Fruit fly (Drosophila melanogaster): ENCODE data around the gene CG31269.

The CG31269 gene

DNA sequence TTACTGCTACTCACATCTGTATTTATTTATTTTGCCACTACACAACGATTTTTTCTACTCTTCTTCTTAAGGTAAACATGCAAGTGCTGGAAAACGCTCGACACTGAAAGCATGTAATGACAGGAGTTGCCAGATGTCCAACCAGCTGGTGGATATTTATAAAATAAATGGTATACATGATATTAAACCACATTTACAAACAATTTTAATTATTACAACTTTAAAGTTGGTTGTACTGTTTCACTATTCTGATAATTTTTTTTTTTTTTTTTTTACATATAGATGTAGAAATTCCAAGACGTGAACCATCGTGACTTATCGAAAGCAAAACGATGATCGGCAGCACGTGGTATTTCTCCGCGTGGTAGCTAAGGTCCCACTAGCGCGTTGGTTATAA lies 47.1 kb upstream of the CG31269 start, which contains the start of the genes Keap1 and kuk (continued):
- TF ChIP-seq Hr38 (GFP tag; optimal IDR thresholded peaks at IDR 0.05), result no peak
- peak; percentile 38; the same call in 1 of the 3 replicates for TF ChIP-seq CG6163 (GFP tag; IDR thresholded peaks at IDR 0.05)
- no peak for TF ChIP-seq CG10669 (GFP tag; optimal IDR thresholded peaks at IDR 0.05)
- peak; percentile 72; the same call in 1 of the 3 replicates for TF ChIP-seq eg (GFP tag; IDR thresholded peaks at IDR 0.05)
- peak; percentile 43 for TF ChIP-seq Eip93F (GFP tag; optimal IDR thresholded peaks at IDR 0.05)
- peak; percentile 21 for TF ChIP-seq CG32006 (GFP tag; optimal IDR thresholded peaks at IDR 0.05)
- peak; percentile 17 for TF ChIP-seq Sox15 (GFP tag; optimal IDR thresholded peaks at IDR 0.05)
- peak; percentile 36 for TF ChIP-seq Sox102F (GFP tag; optimal IDR thresholded peaks at IDR 0.05)
- TF ChIP-seq cyc (GFP tag; optimal IDR thresholded peaks at IDR 0.05), result peak; percentile 43
- TF ChIP-seq Lpt (GFP tag; optimal IDR thresholded peaks at IDR 0.05), result peak; percentile 23
- TF ChIP-seq CG6854 (GFP tag; optimal IDR thresholded peaks at IDR 0.05), result no peak
- TF ChIP-seq Smox (GFP tag; optimal IDR thresholded peaks at IDR 0.05), result peak; percentile 66
- TF ChIP-seq CG4318 (GFP tag; optimal IDR thresholded peaks at IDR 0.05), result no peak
- no peak for TF ChIP-seq CG11902 (GFP tag; optimal IDR thresholded peaks at IDR 0.05)
- peak; percentile 54 for TF ChIP-seq CG10631 (GFP tag; optimal IDR thresholded peaks at IDR 0.05)
- TF ChIP-seq fd59A (GFP tag; optimal IDR thresholded peaks at IDR 0.05), result no peak
- no peak for TF ChIP-seq CG1621 (tag; optimal IDR thresholded peaks at IDR 0.05)
- TF ChIP-seq CG8632 (GFP tag; optimal IDR thresholded peaks at IDR 0.05), result no peak
- TF ChIP-seq spab (GFP tag; optimal IDR thresholded peaks at IDR 0.05), result no peak
- peak; percentile 17 for TF ChIP-seq CG11762 (GFP tag; optimal IDR thresholded peaks at IDR 0.05; ENCODE audit: insufficient read depth)
- TF ChIP-seq acj6 (GFP tag; optimal IDR thresholded peaks at IDR 0.05), result peak; percentile 57
- TF ChIP-seq Ets21C (GFP tag; optimal IDR thresholded peaks at IDR 0.05), result peak; percentile 44
- TF ChIP-seq achi (GFP tag; optimal IDR thresholded peaks at IDR 0.05), result peak; percentile 17
- peak; percentile 65 for TF ChIP-seq CG31627 (GFP tag; optimal IDR thresholded peaks at IDR 0.05)
- TF ChIP-seq CG15336 (GFP tag; IDR thresholded peaks at IDR 0.05), result no peak
- TF ChIP-seq CG6276 (GFP tag; optimal IDR thresholded peaks at IDR 0.05), result no peak

DNA sequence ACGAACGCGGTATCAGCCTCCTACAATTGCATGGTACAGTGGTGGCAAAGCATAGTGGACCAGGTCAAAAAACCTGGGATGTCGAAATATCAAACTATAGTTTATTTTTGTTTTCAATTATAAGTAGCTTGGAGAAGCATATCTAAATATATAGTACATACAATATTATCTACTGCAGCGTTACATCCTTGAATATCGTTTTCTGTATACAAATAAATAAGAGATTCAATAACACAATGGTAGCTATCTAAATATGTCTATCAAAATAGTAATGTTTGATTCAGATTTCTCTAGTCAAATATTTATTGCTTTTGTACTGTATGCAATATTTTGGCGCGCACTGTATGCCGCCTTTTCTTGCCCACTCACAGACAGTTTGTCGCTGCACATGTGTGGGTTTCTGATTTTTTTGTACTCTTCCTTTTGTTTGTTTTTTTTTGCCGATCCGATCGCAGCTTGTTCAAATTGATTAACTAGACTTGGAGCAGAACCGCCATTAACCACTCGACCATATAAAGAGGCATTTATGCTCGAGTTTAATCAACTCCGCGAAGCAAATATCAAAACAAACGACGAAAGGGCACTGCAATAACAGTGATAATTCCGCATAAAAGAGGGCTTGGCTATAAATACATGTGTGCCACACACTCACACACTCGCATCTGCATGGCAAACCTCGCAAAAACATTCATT lies 46.1 kb upstream of the CG31269 start:
- TF ChIP-seq CG32006 (GFP tag; optimal IDR thresholded peaks at IDR 0.05), result peak; percentile 99
- TF ChIP-seq net (GFP tag; optimal IDR thresholded peaks at IDR 0.05), result peak; percentile 97
- TF ChIP-seq CG11762 (GFP tag; optimal IDR thresholded peaks at IDR 0.05; ENCODE audit: insufficient read depth), result peak; percentile 99
- TF ChIP-seq Eip78C (GFP tag), result peak; percentile 100
- TF ChIP-seq Lpt (GFP tag; optimal IDR thresholded peaks at IDR 0.05), result peak; percentile 98
- peak; percentile 98 for TF ChIP-seq CG3032 (tag; optimal IDR thresholded peaks at IDR 0.05)
- TF ChIP-seq dac (GFP tag; optimal IDR thresholded peaks at IDR 0.05), result peak; percentile 94
- TF ChIP-seq esn (GFP tag; optimal IDR thresholded peaks at IDR 0.05), result peak; percentile 98
- peak; percentile 86 to 99 for TF ChIP-seq salr (GFP tag; optimal IDR thresholded peaks at IDR 0.05)
- TF ChIP-seq acj6 (GFP tag; optimal IDR thresholded peaks at IDR 0.05), result peak; percentile 97
- peak; percentile 99 for TF ChIP-seq CG8119 (GFP tag; IDR thresholded peaks at IDR 0.05)
- peak; percentile 95 to 97 for TF ChIP-seq ss (GFP tag; optimal IDR thresholded peaks at IDR 0.05)
- peak; percentile 98 for TF ChIP-seq CG3919 (GFP tag; optimal IDR thresholded peaks at IDR 0.05)
- peak; percentile 97 for TF ChIP-seq Sox14 (GFP tag; optimal IDR thresholded peaks at IDR 0.05)
- peak; percentile 94 for TF ChIP-seq Hr39 (GFP tag; optimal IDR thresholded peaks at IDR 0.05)
- peak; percentile 95 for TF ChIP-seq CG7368 (GFP tag; optimal IDR thresholded peaks at IDR 0.05)
- peak; percentile 98 for TF ChIP-seq CG8632 (GFP tag; optimal IDR thresholded peaks at IDR 0.05)
- TF ChIP-seq CG9139 (GFP tag; optimal IDR thresholded peaks at IDR 0.05), result peak; percentile 94
- TF ChIP-seq Sox15 (GFP tag; optimal IDR thresholded peaks at IDR 0.05), result peak; percentile 94
- TF ChIP-seq lz (GFP tag; optimal IDR thresholded peaks at IDR 0.05), result peak; percentile 97
- TF ChIP-seq Ets21C (GFP tag; optimal IDR thresholded peaks at IDR 0.05), result peak; percentile 91
- peak; percentile 98 for TF ChIP-seq topi (GFP tag; optimal IDR thresholded peaks at IDR 0.05)
- peak; percentile 95 for TF ChIP-seq CG6163 (GFP tag; IDR thresholded peaks at IDR 0.05)
- TF ChIP-seq Eip75B (GFP tag; optimal IDR thresholded peaks at IDR 0.05), result peak; percentile 98
- peak; percentile 99 for TF ChIP-seq CG6276 (GFP tag; optimal IDR thresholded peaks at IDR 0.05)
- peak; percentile 48 for TF ChIP-seq Hr38 (GFP tag; optimal IDR thresholded peaks at IDR 0.05)
- TF ChIP-seq Met (GFP tag; optimal IDR thresholded peaks at IDR 0.05), result peak; percentile 98
- peak; percentile 94 for TF ChIP-seq cyc (GFP tag; optimal IDR thresholded peaks at IDR 0.05)
- peak; percentile 97 for TF ChIP-seq Smox (GFP tag; optimal IDR thresholded peaks at IDR 0.05)
- peak; percentile 96 for TF ChIP-seq CG31627 (GFP tag; optimal IDR thresholded peaks at IDR 0.05)
- TF ChIP-seq pdm3 (GFP tag; optimal IDR thresholded peaks at IDR 0.05), result peak; percentile 98
- TF ChIP-seq Eip93F (GFP tag; optimal IDR thresholded peaks at IDR 0.05), result peak; percentile 93
- TF ChIP-seq Sox102F (GFP tag; optimal IDR thresholded peaks at IDR 0.05), result peak; percentile 95
- peak; percentile 88 for TF ChIP-seq Blimp-1 (GFP tag; optimal IDR thresholded peaks at IDR 0.05)
- TF ChIP-seq CG11902 (GFP tag; optimal IDR thresholded peaks at IDR 0.05), result peak; percentile 91
- peak; percentile 98 for TF ChIP-seq CG34406 (GFP tag; optimal IDR thresholded peaks at IDR 0.05)
- peak; percentile 97 for TF ChIP-seq fd59A (GFP tag; optimal IDR thresholded peaks at IDR 0.05)
- peak; percentile 98 for TF ChIP-seq spab (GFP tag; optimal IDR thresholded peaks at IDR 0.05)
